Worm (Caenorhabditis elegans) whole organism, young adult: ENCODE measurements around the gene ZK742.4.
A peak's percentile ranks its signal among the peaks of the same experiment; 100 is the strongest.

Experiments used
- B0019.2 ChIP-seq: fragments of 200-800 bp; sonication (Bioruptor generic); conservative IDR thresholded peaks from 2 replicates; pipeline ENCODE4 v1.3.6; 2022; ENCODE audit warnings: missing genetic modification reagents, missing genetic modification characterization, missing compliant biosample characterization
- B0035.1 ChIP-seq: sonication (generic microtip); optimal IDR thresholded peaks from 2 replicates; lab custom pipeline; 2016; ENCODE audit warnings: missing genetic modification characterization, mild to moderate bottlenecking, missing compliant biosample characterization, missing genotype, missing genetic modification reagents
- F33H1.4 ChIP-seq: fragments of 200-800 bp; sonication (Bioruptor generic); IDR thresholded peaks from 2 replicates; pipeline ENCODE4 v1.3.6; 2022; ENCODE audit warnings: missing genetic modification reagents, missing genetic modification characterization, missing compliant biosample characterization
- F37B4.10 ChIP-seq: fragments of 200-800 bp; sonication (Bioruptor generic); IDR thresholded peaks from 2 replicates; pipeline ENCODE4 v1.3.6; 2022; ENCODE audit warnings: missing genetic modification characterization, missing compliant biosample characterization
- F55B11.4 ChIP-seq: sonication (generic microtip); optimal IDR thresholded peaks from 2 replicates; lab custom pipeline; 2016; ENCODE audit warnings: missing compliant biosample characterization, missing genetic modification characterization, borderline replicate concordance; ENCODE audit not compliant: insufficient read depth
- F57A8.1 ChIP-seq: fragments of 200-800 bp; sonication (Bioruptor generic); optimal IDR thresholded peaks from 2 replicates; lab custom pipeline; 2018; ENCODE audit warnings: mild to moderate bottlenecking, missing genetic modification characterization, moderate library complexity, missing compliant biosample characterization
- K11D2.4 ChIP-seq: fragments of 200-800 bp; sonication (Bioruptor generic); IDR thresholded peaks from 2 replicates; pipeline ENCODE4 v1.3.6; 2022; ENCODE audit warnings: missing genetic modification reagents, missing genetic modification characterization, missing compliant biosample characterization
- T07F8.4 ChIP-seq: sonication (generic microtip); optimal IDR thresholded peaks from 2 replicates; lab custom pipeline; 2016; ENCODE audit warnings: mild to moderate bottlenecking, missing genetic modification characterization, moderate library complexity, missing compliant biosample characterization
- T26A5.8 ChIP-seq: sonication (generic microtip); optimal IDR thresholded peaks from 2 replicates; lab custom pipeline; 2016; ENCODE audit warnings: missing genetic modification characterization, missing compliant biosample characterization
- Y53G8AR.9 ChIP-seq: fragments of 200-800 bp; sonication (Bioruptor generic); conservative IDR thresholded peaks from 2 replicates; pipeline ENCODE4 v1.3.6; 2022; ENCODE audit warnings: missing genetic modification reagents, missing genetic modification characterization, missing compliant biosample characterization
- Y79H2A.3 ChIP-seq: fragments of 200-800 bp; sonication (Bioruptor generic); conservative IDR thresholded peaks from 2 replicates; pipeline ENCODE4 v1.3.6; 2022; ENCODE audit warnings: missing genetic modification reagents, missing genetic modification characterization, missing compliant biosample characterization
- akir-1 ChIP-seq: fragments of 200-800 bp; sonication (Bioruptor generic); optimal IDR thresholded peaks from 2 replicates; lab custom pipeline; 2018; ENCODE audit warnings: mild to moderate bottlenecking, missing genetic modification characterization, moderate library complexity, missing compliant biosample characterization
- aptf-2 ChIP-seq: fragments of 200-800 bp; sonication (Bioruptor generic); conservative IDR thresholded peaks from 2 replicates; pipeline ENCODE4 v1.3.6; 2022; ENCODE audit warnings: missing genetic modification reagents, missing genetic modification characterization, missing compliant biosample characterization
- aptf-3 ChIP-seq: fragments of 200-800 bp; sonication (Bioruptor generic); IDR thresholded peaks from 2 replicates; pipeline ENCODE4 v1.3.6; 2022; ENCODE audit warnings: missing genetic modification characterization, missing compliant biosample characterization
- athp-1 ChIP-seq: sonication (generic microtip); optimal IDR thresholded peaks from 2 replicates; lab custom pipeline; 2017; ENCODE audit warnings: mild to moderate bottlenecking, missing genetic modification characterization, missing compliant biosample characterization
- attf-5 ChIP-seq: fragments of 200-800 bp; sonication (Bioruptor generic); optimal IDR thresholded peaks from 2 replicates; lab custom pipeline; 2018; ENCODE audit warnings: mild to moderate bottlenecking, missing genetic modification characterization, missing compliant biosample characterization
- bed-1 ChIP-seq: fragments of 200-800 bp; sonication (Bioruptor generic); IDR thresholded peaks from 2 replicates; pipeline ENCODE4 v1.3.6; 2022; ENCODE audit warnings: missing genetic modification reagents, missing genetic modification characterization, missing compliant biosample characterization
- cebp-1 ChIP-seq, 2 experiments: fragments of 200-800 bp in 1 of 2; sonication (Bioruptor generic) in 1 of 2; sonication (generic microtip) in 1 of 2; IDR thresholded peaks in 1 of 2; optimal IDR thresholded peaks in 1 of 2; 2 replicates each; pipeline versions ENCODE4 v1.3.6 to Lab custom; 2017 to 2022; ENCODE audit warnings: missing compliant biosample characterization in 2 of 2, missing genetic modification characterization in 2 of 2, mild to moderate bottlenecking in 1 of 2, missing genetic modification reagents in 1 of 2, moderate library complexity in 1 of 2
- ceh-100 ChIP-seq: fragments of 200-800 bp; sonication (Bioruptor generic); IDR thresholded peaks from 2 replicates; pipeline ENCODE4 v1.3.6; 2022; ENCODE audit warnings: missing genetic modification reagents, missing genetic modification characterization, missing compliant biosample characterization
- ceh-27 ChIP-seq: fragments of 200-800 bp; sonication (Bioruptor generic); optimal IDR thresholded peaks from 2 replicates; lab custom pipeline; 2018; ENCODE audit warnings: mild to moderate bottlenecking, missing genetic modification characterization, moderate library complexity, missing compliant biosample characterization
- ceh-58 ChIP-seq: fragments of 200-800 bp; sonication (Bioruptor generic); IDR thresholded peaks from 2 replicates; pipeline ENCODE4 v1.3.6; 2022; ENCODE audit warnings: missing genetic modification characterization, missing compliant biosample characterization
- dox-1 ChIP-seq: fragments of 200-800 bp; sonication (Bioruptor generic); IDR thresholded peaks from 2 replicates; pipeline ENCODE4 v1.3.6; 2022; ENCODE audit warnings: missing genetic modification reagents, missing genetic modification characterization, missing compliant biosample characterization
- dpff-1 ChIP-seq: sonication (generic microtip); optimal IDR thresholded peaks from 2 replicates; lab custom pipeline; 2017; ENCODE audit warnings: mild to moderate bottlenecking, missing genetic modification characterization, missing compliant biosample characterization
- efl-1 ChIP-seq: fragments of 150-350 bp; optimal IDR thresholded peaks from 2 replicates; lab custom pipeline; 2014; ENCODE audit warnings: missing biosample characterization, missing genetic modification reagents, missing genetic modification characterization
- egrh-3 ChIP-seq: fragments of 200-800 bp; sonication (Bioruptor generic); IDR thresholded peaks from 2 replicates; pipeline ENCODE4 v1.3.6; 2022; ENCODE audit warnings: missing genetic modification reagents, missing genetic modification characterization, missing compliant biosample characterization
- hlh-26 ChIP-seq: fragments of 200-800 bp; sonication (Bioruptor generic); conservative IDR thresholded peaks from 2 replicates; pipeline ENCODE4 v1.3.6; 2022; ENCODE audit warnings: missing genetic modification reagents, missing genetic modification characterization, missing compliant biosample characterization
- hmg-20 ChIP-seq: fragments of 200-800 bp; sonication (Bioruptor generic); IDR thresholded peaks from 2 replicates; pipeline ENCODE4 v1.3.6; 2022; ENCODE audit warnings: missing genetic modification reagents, missing genetic modification characterization, missing compliant biosample characterization
- let-607 ChIP-seq, 2 experiments: fragments of 200-800 bp in 1 of 2; sonication (Bioruptor generic) in 1 of 2; sonication (generic microtip) in 1 of 2; optimal IDR thresholded peaks; 2 replicates each; lab custom pipeline; 2016 to 2018; ENCODE audit warnings: mild to moderate bottlenecking in 2 of 2, missing compliant biosample characterization in 2 of 2, missing genetic modification characterization in 2 of 2, moderate library complexity in 2 of 2, missing genotype in 1 of 2
- lin-40 ChIP-seq: sonication (generic microtip); optimal IDR thresholded peaks from 2 replicates; lab custom pipeline; 2016; ENCODE audit warnings: missing genetic modification characterization, mild to moderate bottlenecking, missing compliant biosample characterization, missing genotype, missing genetic modification reagents
- lin-54 ChIP-seq: fragments of 200-800 bp; sonication (Bioruptor generic); optimal IDR thresholded peaks from 2 replicates; lab custom pipeline; 2018; ENCODE audit warnings: mild to moderate bottlenecking, missing genetic modification characterization, missing compliant biosample characterization
- lsl-1 ChIP-seq: fragments of 200-800 bp; sonication (Bioruptor generic); optimal IDR thresholded peaks from 2 replicates; lab custom pipeline; 2018; ENCODE audit warnings: mild to moderate bottlenecking, missing genetic modification characterization, moderate library complexity, missing compliant biosample characterization
- lsy-27 ChIP-seq: sonication (generic microtip); optimal IDR thresholded peaks from 2 replicates; lab custom pipeline; 2017; ENCODE audit warnings: missing genetic modification characterization, mild to moderate bottlenecking, missing compliant biosample characterization, antibody characterized with exemption, missing genotype, borderline replicate concordance; ENCODE audit not compliant: insufficient read depth
- mcd-1 ChIP-seq: fragments of 200-800 bp; sonication (Bioruptor generic); IDR thresholded peaks from 2 replicates; pipeline ENCODE4 v1.3.6; 2022; ENCODE audit warnings: missing genetic modification reagents, missing genetic modification characterization, missing compliant biosample characterization
- nhr-120 ChIP-seq: fragments of 200-800 bp; sonication (Bioruptor generic); IDR thresholded peaks from 2 replicates; pipeline ENCODE4 v1.3.6; 2022; ENCODE audit warnings: missing genetic modification characterization, missing compliant biosample characterization
- nhr-80 ChIP-seq: sonication (generic microtip); optimal IDR thresholded peaks from 2 replicates; lab custom pipeline; 2016; ENCODE audit warnings: missing genetic modification characterization, missing compliant biosample characterization
- pbrm-1 ChIP-seq: fragments of 200-800 bp; sonication (Bioruptor generic); IDR thresholded peaks from 2 replicates; pipeline ENCODE4 v1.3.6; 2022; ENCODE audit warnings: missing genetic modification reagents, missing genetic modification characterization, missing compliant biosample characterization
- pha-4 ChIP-seq: fragments of 150-350 bp; sonication (generic microtip); optimal IDR thresholded peaks from 2 replicates; lab custom pipeline; 2014; ENCODE audit warnings: missing biosample characterization, missing genetic modification reagents, missing genetic modification characterization
- rcor-1 ChIP-seq: fragments of 200-800 bp; sonication (Bioruptor generic); IDR thresholded peaks from 2 replicates; pipeline ENCODE4 v1.3.6; 2022; ENCODE audit warnings: missing genetic modification reagents, missing genetic modification characterization, missing compliant biosample characterization
- repo-1 ChIP-seq: sonication (generic microtip); optimal IDR thresholded peaks from 2 replicates; lab custom pipeline; 2017; ENCODE audit warnings: mild to moderate bottlenecking, missing genetic modification characterization, missing compliant biosample characterization
- tlf-1 ChIP-seq: fragments of 200-800 bp; sonication (Bioruptor generic); optimal IDR thresholded peaks from 2 replicates; lab custom pipeline; 2018; ENCODE audit warnings: mild to moderate bottlenecking, missing genetic modification characterization, missing compliant biosample characterization
- unc-62 ChIP-seq: fragments of 150-350 bp; optimal IDR thresholded peaks from 2 replicates; lab custom pipeline; 2014; ENCODE audit warnings: missing biosample characterization, missing genetic modification reagents, missing genetic modification characterization
- xnd-1 ChIP-seq: sonication (generic microtip); optimal IDR thresholded peaks from 2 replicates; lab custom pipeline; 2016; ENCODE audit warnings: missing genotype, missing genetic modification reagents, missing genetic modification characterization, missing compliant biosample characterization
- ztf-22 ChIP-seq: fragments of 200-800 bp; sonication (Bioruptor generic); optimal IDR thresholded peaks from 2 replicates; lab custom pipeline; 2018; ENCODE audit warnings: mild to moderate bottlenecking, missing genetic modification characterization, moderate library complexity, missing compliant biosample characterization
- ztf-26 ChIP-seq: sonication (generic microtip); optimal IDR thresholded peaks from 2 replicates; lab custom pipeline; 2017; ENCODE audit warnings: missing genetic modification characterization, missing compliant biosample characterization
- ztf-28 ChIP-seq: fragments of 200-800 bp; sonication (Bioruptor generic); IDR thresholded peaks from 2 replicates; pipeline ENCODE4 v1.3.6; 2022; ENCODE audit warnings: missing genetic modification reagents, missing genetic modification characterization, missing compliant biosample characterization

ZK742.4 gene

ce11 chrV:7776029-7776628 lies 35.5 kb downstream of the ZK742.4 start, which contains the start of the genes rpl-39 and rps-30 (continued):
- TF ChIP-seq lsl-1 (GFP tag; lab: Kevin White, UChicago), result peak; percentile 33
- no peak for TF ChIP-seq repo-1 (tag; lab: Kevin White, UChicago)
- TF ChIP-seq rcor-1, result peak; percentile 72
- TF ChIP-seq lin-54 (GFP tag; lab: Kevin White, UChicago), result peak; percentile 71
- TF ChIP-seq egrh-3, result peak; percentile 34; the same call in 1 of the 2 replicates
- TF ChIP-seq lin-40 (tag; lab: Kevin White, UChicago), result peak; percentile 53
- TF ChIP-seq F33H1.4, result peak; percentile 96
- TF ChIP-seq efl-1, result peak; percentile 24
- TF ChIP-seq pbrm-1 (GFP tag; lab: Robert Waterston, UW), result peak; percentile 83
- TF ChIP-seq ztf-26 (tag; lab: Kevin White, UChicago), result peak; percentile 30
- TF ChIP-seq unc-62, result peak; percentile 22
- TF ChIP-seq B0035.1 (tag; lab: Kevin White, UChicago), result no peak
- no peak for TF ChIP-seq hmg-20 (GFP tag; lab: Robert Waterston, UW)
- TF ChIP-seq athp-1 (tag; lab: Kevin White, UChicago), result peak; percentile 4
- peak; percentile 42 for TF ChIP-seq ceh-100 (GFP tag; lab: Robert Waterston, UW)
- 0 out of 2 replicates have a peak, but pooled peaks have one; percentile 47 for TF ChIP-seq B0019.2
- TF ChIP-seq mcd-1 (GFP tag; lab: Robert Waterston, UW), result peak; percentile 80
- peak; percentile 59 for TF ChIP-seq ceh-27 (GFP tag; lab: Kevin White, UChicago)
- peak; percentile 24; the same call in 1 of the 2 replicates for TF ChIP-seq cebp-1 (GFP tag; IDR thresholded peaks at IDR 0.05; lab: Robert Waterston, UW)
- peak; percentile 67 for TF ChIP-seq cebp-1 (tag; optimal IDR thresholded peaks at IDR 0.05; lab: Kevin White, UChicago)
- TF ChIP-seq attf-5 (GFP tag; lab: Kevin White, UChicago), result peak; percentile 77
- TF ChIP-seq nhr-120 (GFP tag; lab: Robert Waterston, UW), result no peak
- no peak for TF ChIP-seq akir-1
- TF ChIP-seq nhr-80 (tag; lab: Kevin White, UChicago), result peak; percentile 62
- peak in 1 of 2 experiments; percentile 22 for TF ChIP-seq let-607 (tag; optimal IDR thresholded peaks at IDR 0.05; lab: Kevin White, UChicago)
- TF ChIP-seq pha-4, result peak; percentile 29
- TF ChIP-seq T26A5.8 (tag; lab: Kevin White, UChicago), result no peak

ce11 chrV:7775226-7775625 lies 36.4 kb downstream of the ZK742.4 start:
- TF ChIP-seq aptf-3 (GFP tag; lab: Robert Waterston, UW) (no peak), B0035.1 (tag; lab: Kevin White, UChicago) (no peak), ztf-28 (no peak), B0019.2 (no peak), dox-1 (GFP tag; lab: Robert Waterston, UW) (peak; percentile 28; the same call in 1 of the 2 replicates), bed-1 (no peak), lsl-1 (GFP tag; lab: Kevin White, UChicago) (no peak), rcor-1 (no peak), dpff-1 (tag; lab: Kevin White, UChicago) (no peak), Y79H2A.3 (GFP tag; lab: Robert Waterston, UW) (no peak), pha-4 (no peak), mcd-1 (GFP tag; lab: Robert Waterston, UW) (peak; percentile 21; the same call in 1 of the 2 replicates), lin-54 (GFP tag; lab: Kevin White, UChicago) (peak; percentile 2), ztf-22 (GFP tag; lab: Kevin White, UChicago) (no peak), F55B11.4 (tag; lab: Kevin White, UChicago) (no peak), ceh-27 (GFP tag; lab: Kevin White, UChicago) (no peak), F57A8.1 (GFP tag; lab: Kevin White, UChicago) (no peak), F37B4.10 (GFP tag; lab: Robert Waterston, UW) (no peak), K11D2.4 (GFP tag; lab: Robert Waterston, UW) (no peak), aptf-2 (no peak), ceh-58 (GFP tag; lab: Robert Waterston, UW) (no peak), tlf-1 (peak; percentile 20), repo-1 (tag; lab: Kevin White, UChicago) (no peak), T07F8.4 (tag; lab: Kevin White, UChicago) (no peak), hlh-26 (GFP tag; lab: Robert Waterston, UW) (no peak), Y53G8AR.9 (GFP tag; lab: Robert Waterston, UW) (0 out of 2 replicates have a peak, but pooled peaks have one; percentile 27), ceh-100 (GFP tag; lab: Robert Waterston, UW) (no peak), xnd-1 (tag; lab: Kevin White, UChicago) (no peak), lsy-27 (tag; lab: Kevin White, UChicago) (no peak)
